Fruit fly (Drosophila melanogaster): Measurements from ENCODE around the gene BBS8.

Gene BBS8

DNA sequence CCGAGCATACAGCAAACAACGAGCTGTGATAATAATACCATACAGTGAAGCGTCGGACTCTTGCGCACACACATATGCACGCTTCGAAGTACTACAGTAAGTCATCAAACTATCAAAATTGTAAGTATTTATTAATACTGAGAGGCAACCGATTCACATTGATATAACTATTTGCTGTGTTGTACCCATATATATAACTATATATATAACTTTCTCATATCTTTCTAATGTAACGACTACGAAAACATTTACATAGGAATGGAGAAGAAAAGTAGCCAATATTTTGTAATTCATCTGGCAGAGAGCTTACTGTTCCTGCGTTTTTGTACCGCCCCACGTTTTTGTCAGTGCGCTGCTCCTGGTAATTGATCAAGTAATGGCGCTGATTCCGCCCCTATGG lies 9.7 kb upstream of the BBS8 start (continued):
- TF ChIP-seq croc (GFP tag; conservative IDR thresholded peaks at IDR 0.05) (no peak), prd (optimal IDR thresholded peaks at IDR 0.05) (no peak), prd (GFP tag; IDR thresholded peaks at IDR 0.05) (no peak), Dad (GFP tag; optimal IDR thresholded peaks at IDR 0.05) (no peak), Med (GFP tag) (peak; percentile 56), CG2120 (GFP tag; optimal IDR thresholded peaks at IDR 0.05) (peak; percentile 20), Bteb2 (GFP tag; optimal IDR thresholded peaks at IDR 0.05) (no peak), CG2678 (tag; optimal IDR thresholded peaks at IDR 0.05) (no peak), Mes4 (GFP tag; optimal IDR thresholded peaks at IDR 0.05) (no peak), mam (GFP tag; optimal IDR thresholded peaks at IDR 0.05) (peak; percentile 41), Drgx (GFP tag; IDR thresholded peaks at IDR 0.05) (peak; percentile 48; the same call in 1 of the 2 replicates), Ptx1 (GFP tag; IDR thresholded peaks at IDR 0.05) (peak; percentile 41; the same call in 1 of the 2 replicates), CG30403 (GFP tag; optimal IDR thresholded peaks at IDR 0.05) (peak; percentile 24), CG10366 (GFP tag; IDR thresholded peaks at IDR 0.05) (no peak), Dref (GFP tag; IDR thresholded peaks at IDR 0.05) (no peak), CG10959 (GFP tag; IDR thresholded peaks at IDR 0.05) (no peak), CG12236 (GFP tag; optimal IDR thresholded peaks at IDR 0.05) (no peak), CG3065 (GFP tag; optimal IDR thresholded peaks at IDR 0.05) (no peak), Hand (GFP tag; optimal IDR thresholded peaks at IDR 0.05) (peak; percentile 2), CG15011 (GFP tag; optimal IDR thresholded peaks at IDR 0.05) (no peak)

DNA sequence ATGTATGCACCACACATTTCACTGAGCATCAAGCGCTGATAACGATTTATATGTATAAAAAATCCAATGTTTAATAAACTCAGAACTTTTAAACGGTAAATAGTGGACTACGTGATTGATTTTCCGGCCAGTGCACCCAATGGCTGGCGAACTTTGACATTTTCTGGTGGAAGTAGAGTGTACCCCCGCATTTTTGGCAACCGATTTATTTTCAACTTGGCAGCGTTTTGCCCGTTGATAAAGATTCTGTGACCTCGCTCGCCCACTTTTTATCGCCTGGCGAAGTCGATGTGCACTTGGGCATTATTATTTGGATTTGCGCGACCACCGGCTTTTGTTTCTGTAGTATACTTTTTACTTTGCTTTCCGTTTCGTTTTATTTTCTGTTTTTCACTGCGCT lies 8.8 kb upstream of the BBS8 start:
- TF ChIP-seq Hr78 (GFP tag; optimal IDR thresholded peaks at IDR 0.05) (peak in 1 of 2 experiments; percentile 60), fd102C (GFP tag; optimal IDR thresholded peaks at IDR 0.05) (no peak), stc (GFP tag; IDR thresholded peaks at IDR 0.05) (no peak), ttk (GFP tag; IDR thresholded peaks at IDR 0.05) (no peak), disco-r (GFP tag; optimal IDR thresholded peaks at IDR 0.05) (no peak), tio (GFP tag; optimal IDR thresholded peaks at IDR 0.05) (no peak)

DNA sequence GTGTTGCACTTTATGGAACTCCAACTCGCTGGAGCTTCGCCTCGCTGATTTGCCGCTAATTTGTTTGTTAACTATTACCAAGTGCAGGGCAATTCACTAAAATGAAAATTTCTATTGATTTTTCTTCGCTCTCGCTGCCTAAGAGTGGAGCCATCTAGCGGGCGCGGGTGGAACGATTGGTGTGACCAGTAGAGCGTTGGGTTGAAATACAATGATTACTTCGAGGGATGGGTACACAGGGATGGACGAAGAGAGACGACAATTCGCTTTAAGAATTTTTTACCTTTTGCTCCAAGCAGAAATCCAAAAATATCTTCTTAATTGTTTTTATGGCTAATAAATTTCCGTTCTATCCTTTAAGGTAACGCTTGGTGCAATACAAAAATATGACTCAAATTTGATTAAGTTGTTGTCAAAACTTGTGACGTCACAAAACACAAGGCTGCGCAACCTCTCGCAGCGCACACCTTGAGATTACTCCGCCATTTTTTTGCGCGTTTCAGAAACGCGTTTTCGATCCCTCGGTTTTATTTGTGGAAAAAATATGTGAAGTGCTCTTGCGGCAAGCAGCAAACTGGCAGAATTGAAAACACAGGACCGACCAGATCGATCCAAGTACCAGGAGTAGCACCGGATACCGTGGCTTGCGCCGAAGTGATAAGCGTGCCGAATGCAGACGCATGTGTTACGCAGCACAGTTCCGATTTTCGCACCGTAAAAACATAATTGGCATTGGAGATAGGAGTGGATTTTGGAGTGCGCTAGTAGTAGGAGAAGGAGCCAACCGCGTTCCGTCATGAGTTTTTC lies 7.9 kb upstream of the BBS8 start, which contains the start of the genes AP-2alpha and ebi:
Gene AP-2alpha (minus strand): TSS at position 185 of the 807 bp plus-strand sequence.
Gene ebi (plus strand): TSS at position 475 of the 807 bp plus-strand sequence.
- TF ChIP-seq CG2116 (GFP tag; optimal IDR thresholded peaks at IDR 0.05) = peak; percentile 83
- TF ChIP-seq vnd (GFP tag; IDR thresholded peaks at IDR 0.05; ENCODE audit: partially characterized antibody) = no peak
- peak; percentile 92 for TF ChIP-seq tx (GFP tag; optimal IDR thresholded peaks at IDR 0.05)
- TF ChIP-seq CG11696 (GFP tag; IDR thresholded peaks at IDR 0.05) = 0 out of 2 replicates have a peak, but pooled peaks have one; percentile 10
- TF ChIP-seq CG3726 (GFP tag; IDR thresholded peaks at IDR 0.05) = peak; percentile 78; the same call in 2 of the 3 replicates
- peak; percentile 93 for TF ChIP-seq Atf3 (GFP tag; optimal IDR thresholded peaks at IDR 0.05)
- TF ChIP-seq CG4360 (GFP tag; IDR thresholded peaks at IDR 0.05) = no peak
- no peak for TF ChIP-seq nau (GFP tag; optimal IDR thresholded peaks at IDR 0.05)
- peak; percentile 91 for TF ChIP-seq CG8089 (GFP tag; optimal IDR thresholded peaks at IDR 0.05)
- TF ChIP-seq CG17385 (GFP tag; optimal IDR thresholded peaks at IDR 0.05) = peak; percentile 76
- peak; percentile 15; the same call in 1 of the 3 replicates for TF ChIP-seq z (GFP tag; IDR thresholded peaks at IDR 0.05)
- peak; percentile 90 for TF ChIP-seq p53 (GFP tag; optimal IDR thresholded peaks at IDR 0.05)
- peak; percentile 85 for TF ChIP-seq CG15269 (tag; optimal IDR thresholded peaks at IDR 0.05)
- peak; percentile 93 for TF ChIP-seq CG12391 (tag; optimal IDR thresholded peaks at IDR 0.05)
- peak; percentile 75 for TF ChIP-seq ERR (GFP tag; optimal IDR thresholded peaks at IDR 0.05)
- peak; percentile 67 for TF ChIP-seq luna (GFP tag; optimal IDR thresholded peaks at IDR 0.05)
- peak; percentile 93 for TF ChIP-seq Chrac-16 (GFP tag; optimal IDR thresholded peaks at IDR 0.05)
- peak; percentile 64 for TF ChIP-seq caup (GFP tag; optimal IDR thresholded peaks at IDR 0.05; ENCODE audit: severe bottlenecking)
- TF ChIP-seq grau (tag; optimal IDR thresholded peaks at IDR 0.05) = peak; percentile 87
- TF ChIP-seq sd (tag; optimal IDR thresholded peaks at IDR 0.05) = peak; percentile 53
- peak; percentile 88 for TF ChIP-seq CG10462 (GFP tag; optimal IDR thresholded peaks at IDR 0.05)
- peak; percentile 96 for TF ChIP-seq pum (GFP tag; optimal IDR thresholded peaks at IDR 0.05)
- TF ChIP-seq inv (GFP tag; IDR thresholded peaks at IDR 0.05; ENCODE audit: partially characterized antibody) = no peak
